Worm (Caenorhabditis elegans): ENCODE results near the gene C30B5.2.

- no peak for TF ChIP-seq him-1 (tag; optimal IDR thresholded peaks at IDR 0.05)
- TF ChIP-seq W03F9.2 (tag; optimal IDR thresholded peaks at IDR 0.05), result no peak
Observed at ce11 chrII:6170236-6170635, 26.7 kb upstream of the C30B5.2 start.

Measured in whole organism, L4/young adult.